Fruit fly (Drosophila melanogaster): ENCODE results near the gene CG42371.
A peak's percentile ranks its signal among the peaks of the same experiment; 100 is the strongest.

dm6 chr2L:2226259-2227121, 9.4 kb upstream of the CG42371 start, which contains the start of the genes CG15387 and sau:
- TF ChIP-seq Clk (GFP tag; optimal IDR thresholded peaks at IDR 0.05) (peak; percentile 87), CG7045 (GFP tag; optimal IDR thresholded peaks at IDR 0.05) (peak; percentile 89), CG33017 (tag; optimal IDR thresholded peaks at IDR 0.05) (peak; percentile 89)

Measured in whole organism, adult.